Worm (Caenorhabditis elegans): ENCODE results near the gene T09A12.8.
A peak's percentile ranks its signal among the peaks of the same experiment; 100 is the strongest.

T09A12.8 gene

DNA sequence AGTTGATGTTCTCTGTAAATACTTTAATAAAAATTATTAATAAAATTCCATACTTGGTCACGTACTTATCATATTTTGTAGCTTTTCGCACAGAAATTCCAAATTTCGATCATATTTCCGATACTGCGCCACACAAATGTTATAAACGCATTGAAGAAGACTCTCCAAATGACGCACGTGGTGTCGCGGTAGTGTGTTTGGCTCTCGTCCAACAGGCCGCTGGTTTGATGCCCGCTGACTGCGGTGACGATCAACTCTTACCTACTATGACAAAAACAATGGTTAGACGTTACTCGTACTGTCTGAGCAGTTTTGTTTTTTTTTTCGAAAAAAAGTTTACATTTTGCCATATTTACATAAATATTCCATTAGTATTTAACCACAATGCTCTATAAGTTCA is 9.4 kb upstream of the T09A12.8 start (continued):
- TF ChIP-seq pha-4 (tag; optimal IDR thresholded peaks at IDR 0.05) (no peak), eyg-1 (tag; optimal IDR thresholded peaks at IDR 0.05) (peak; percentile 90), ahr-1 (tag; optimal IDR thresholded peaks at IDR 0.05) (peak; percentile 82), lim-6 (tag; optimal IDR thresholded peaks at IDR 0.05) (peak; percentile 9), elt-4 (tag; optimal IDR thresholded peaks at IDR 0.05) (no peak), dve-1 (tag; optimal IDR thresholded peaks at IDR 0.05) (peak; percentile 84), ceh-18 (tag; optimal IDR thresholded peaks at IDR 0.05) (peak; percentile 77), ceh-31 (tag; optimal IDR thresholded peaks at IDR 0.05) (peak; percentile 73), zip-5 (tag; optimal IDR thresholded peaks at IDR 0.05) (peak; percentile 88), mec-3 (tag; optimal IDR thresholded peaks at IDR 0.05; ENCODE audit: borderline replicate concordance) (peak; percentile 47), K09A11.1 (tag; optimal IDR thresholded peaks at IDR 0.05; ENCODE audit: insufficient read depth) (peak; percentile 90), Y22D7AL.16 (tag; optimal IDR thresholded peaks at IDR 0.05) (peak; percentile 96), T23F11.4 (GFP tag; optimal IDR thresholded peaks at IDR 0.05) (peak; percentile 93), unc-86 (tag; optimal IDR thresholded peaks at IDR 0.05) (peak; percentile 95), ceh-19 (GFP tag; optimal IDR thresholded peaks at IDR 0.05) (peak; percentile 95), ceh-9 (tag; optimal IDR thresholded peaks at IDR 0.05) (peak; percentile 93), pqm-1 (tag; optimal IDR thresholded peaks at IDR 0.05) (peak; percentile 82), ceh-34 (tag; optimal IDR thresholded peaks at IDR 0.05) (peak; percentile 95), unc-3 (GFP tag; conservative IDR thresholded peaks at IDR 0.05) (peak; percentile 93), unc-3 (tag; optimal IDR thresholded peaks at IDR 0.05) (peak; percentile 93), unc-42 (tag; optimal IDR thresholded peaks at IDR 0.05) (peak; percentile 43), nhr-232 (tag; optimal IDR thresholded peaks at IDR 0.05) (peak; percentile 88), pat-9 (tag; optimal IDR thresholded peaks at IDR 0.05) (peak; percentile 95), hlh-8 (tag; optimal IDR thresholded peaks at IDR 0.05) (peak; percentile 89), fkh-6 (tag; optimal IDR thresholded peaks at IDR 0.05) (peak; percentile 93), ceh-30 (tag; optimal IDR thresholded peaks at IDR 0.05) (peak; percentile 53), sdc-2 (tag; optimal IDR thresholded peaks at IDR 0.05) (peak; percentile 89), F13H6.1 (tag; optimal IDR thresholded peaks at IDR 0.05) (peak; percentile 88), hlh-13 (GFP tag; optimal IDR thresholded peaks at IDR 0.05) (peak; percentile 91), sox-2 (GFP tag; IDR thresholded peaks at IDR 0.05) (peak; percentile 88), hlh-6 (tag; optimal IDR thresholded peaks at IDR 0.05) (peak; percentile 96), hlh-30 (tag; optimal IDR thresholded peaks at IDR 0.05; ENCODE audit: insufficient read depth) (peak; percentile 87), pha-2 (tag; optimal IDR thresholded peaks at IDR 0.05) (peak; percentile 95), ama-1 (optimal IDR thresholded peaks at IDR 0.05) (no peak), ceh-6 (GFP tag; optimal IDR thresholded peaks at IDR 0.05) (peak; percentile 97), ceh-48 (tag; optimal IDR thresholded peaks at IDR 0.05) (peak; percentile 92), ztf-16 (tag; optimal IDR thresholded peaks at IDR 0.05) (peak; percentile 96), ceh-24 (tag; optimal IDR thresholded peaks at IDR 0.05) (peak; percentile 89), rnt-1 (tag; optimal IDR thresholded peaks at IDR 0.05) (peak; percentile 83), pax-1 (tag; optimal IDR thresholded peaks at IDR 0.05) (no peak)

DNA sequence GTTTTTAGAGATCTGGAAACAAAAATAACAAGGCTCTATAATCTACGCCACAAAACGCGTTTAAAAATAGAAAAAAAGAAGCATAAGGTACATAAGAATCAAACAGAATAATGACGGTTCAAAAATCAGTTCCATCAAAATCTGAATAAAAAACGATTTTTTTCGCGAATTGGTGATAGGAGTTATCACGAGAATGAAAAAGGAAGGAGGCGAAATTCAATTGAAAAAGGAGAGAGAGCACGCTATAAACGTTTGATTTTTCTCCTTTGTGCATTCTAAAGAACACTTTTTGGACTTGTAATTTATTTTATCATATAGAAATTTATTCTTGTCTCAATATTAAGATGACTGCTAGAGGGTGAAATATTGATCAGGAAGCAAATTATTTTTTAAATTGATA is 7.8 kb upstream of the T09A12.8 start:
- TF ChIP-seq madf-2 (tag; optimal IDR thresholded peaks at IDR 0.05): no peak
- no peak for TF ChIP-seq ztf-16 (tag; optimal IDR thresholded peaks at IDR 0.05)
- TF ChIP-seq pax-1 (tag; optimal IDR thresholded peaks at IDR 0.05): no peak
- TF ChIP-seq ceh-48 (tag; optimal IDR thresholded peaks at IDR 0.05): no peak
- no peak for TF ChIP-seq hlh-30 (tag; optimal IDR thresholded peaks at IDR 0.05; ENCODE audit: insufficient read depth)
- TF ChIP-seq syd-9 (tag; optimal IDR thresholded peaks at IDR 0.05): no peak
- TF ChIP-seq ceh-45 (GFP tag; IDR thresholded peaks at IDR 0.05): no peak
- TF ChIP-seq dmd-4 (tag; optimal IDR thresholded peaks at IDR 0.05; ENCODE audit: borderline replicate concordance): no peak
- no peak for TF ChIP-seq tbx-2 (tag; optimal IDR thresholded peaks at IDR 0.05)
- no peak for TF ChIP-seq odd-2 (tag; optimal IDR thresholded peaks at IDR 0.05)
- TF ChIP-seq pag-3 (tag; optimal IDR thresholded peaks at IDR 0.05; ENCODE audit: borderline replicate concordance): no peak
- TF ChIP-seq ahr-1 (tag; optimal IDR thresholded peaks at IDR 0.05): no peak
- TF ChIP-seq ceh-18 (tag; optimal IDR thresholded peaks at IDR 0.05): no peak
- no peak for TF ChIP-seq F13H6.1 (tag; optimal IDR thresholded peaks at IDR 0.05)
- TF ChIP-seq ceh-34 (tag; optimal IDR thresholded peaks at IDR 0.05): no peak
- TF ChIP-seq hlh-6 (tag; optimal IDR thresholded peaks at IDR 0.05): no peak
- TF ChIP-seq zip-5 (tag; optimal IDR thresholded peaks at IDR 0.05): no peak
- no peak for TF ChIP-seq fkh-6 (tag; optimal IDR thresholded peaks at IDR 0.05)
